Worm (Caenorhabditis elegans): ENCODE results near the gene F13E9.16.

F13E9.16 gene

DNA sequence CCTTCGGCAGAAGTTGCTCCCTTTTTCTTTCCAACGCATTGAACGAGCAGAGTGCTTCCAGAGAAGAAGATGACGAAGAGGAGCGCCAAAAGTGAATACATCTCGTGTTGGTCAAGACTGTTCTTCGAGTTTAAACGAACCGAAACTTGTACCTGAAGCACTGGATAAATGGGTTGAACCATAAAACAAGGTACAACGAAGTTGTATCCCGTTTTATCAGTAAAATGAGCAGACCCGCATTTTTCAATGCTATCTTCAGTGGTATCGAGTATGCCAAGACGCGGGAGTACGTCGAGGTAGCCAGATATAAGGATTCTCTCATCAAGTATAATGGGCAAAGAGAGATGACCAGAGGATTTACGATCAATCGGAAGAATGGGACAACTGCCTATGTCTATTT is at the start of gene F13E9.16:
TSS of gene F13E9.16 (minus strand) at position 101 of the 400 bp plus-strand sequence.
- TF ChIP-seq ceh-16 (tag; optimal IDR thresholded peaks at IDR 0.05) (no peak), fkh-2 (tag; optimal IDR thresholded peaks at IDR 0.05) (no peak), egl-27 (tag; optimal IDR thresholded peaks at IDR 0.05) (no peak), nhr-28 (tag; optimal IDR thresholded peaks at IDR 0.05) (no peak), ZK546.5 (tag; optimal IDR thresholded peaks at IDR 0.05) (no peak)

DNA sequence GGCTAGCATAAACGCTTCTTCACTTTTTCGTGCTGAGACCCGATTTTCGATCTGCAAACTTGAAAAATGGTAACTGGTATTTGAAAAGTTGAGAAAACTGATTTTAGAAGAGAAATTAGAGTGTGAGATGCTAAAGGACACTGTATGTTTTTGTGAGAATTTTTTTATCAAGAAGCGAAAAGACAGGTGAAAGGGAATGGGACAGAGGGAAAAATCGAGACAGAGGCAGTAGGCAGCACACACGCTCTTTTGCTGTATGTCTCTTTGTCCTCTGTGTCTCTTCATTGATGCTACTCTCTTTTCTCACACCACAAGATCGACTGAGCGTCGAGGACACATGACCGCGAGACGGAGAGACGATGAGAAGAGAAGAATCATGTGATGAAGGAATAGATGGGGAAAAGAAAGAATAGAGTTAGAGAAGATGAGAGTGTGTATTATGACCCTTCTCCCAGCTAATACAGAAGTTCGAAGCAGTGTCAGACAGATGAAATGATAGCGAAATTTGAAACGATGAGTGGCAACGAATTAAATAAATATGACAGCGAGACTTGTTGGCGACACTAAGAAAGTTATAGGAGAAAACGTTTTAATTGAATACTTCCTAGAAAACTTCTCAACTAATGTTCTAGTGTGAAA is 48.8 kb upstream of the F13E9.16 start, which contains the start of gene lgg-2:
TSS of gene lgg-2 (minus strand) at position 51 of the 639 bp plus-strand sequence.
- TF ChIP-seq egl-5 (tag; optimal IDR thresholded peaks at IDR 0.05) (peak; percentile 74), ama-1 (optimal IDR thresholded peaks at IDR 0.05) (peak; percentile 73), hmg-11 (tag; optimal IDR thresholded peaks at IDR 0.05) (peak; percentile 78), fkh-10 (GFP tag; optimal IDR thresholded peaks at IDR 0.05) (peak; percentile 44), ceh-9 (tag; optimal IDR thresholded peaks at IDR 0.05) (no peak), unc-62 (GFP tag; optimal IDR thresholded peaks at IDR 0.05) (peak; percentile 94), mml-1 (tag; optimal IDR thresholded peaks at IDR 0.05) (peak; percentile 30), lin-15B (tag; optimal IDR thresholded peaks at IDR 0.05) (peak; percentile 82), R02D3.7 (tag; optimal IDR thresholded peaks at IDR 0.05) (peak; percentile 75), nhr-11 (tag; optimal IDR thresholded peaks at IDR 0.05) (peak; percentile 90), unc-39 (tag; optimal IDR thresholded peaks at IDR 0.05) (no peak), eor-1 (tag; optimal IDR thresholded peaks at IDR 0.05) (peak in 1 of 2 experiments; percentile 63), fkh-2 (tag; optimal IDR thresholded peaks at IDR 0.05) (no peak), nhr-76 (tag; optimal IDR thresholded peaks at IDR 0.05) (no peak), nhr-67 (tag; optimal IDR thresholded peaks at IDR 0.05) (no peak), fos-1 (tag; optimal IDR thresholded peaks at IDR 0.05) (peak; percentile 79), nfya-1 (tag; optimal IDR thresholded peaks at IDR 0.05; ENCODE audit: insufficient read depth) (peak; percentile 92), elt-1 (tag; optimal IDR thresholded peaks at IDR 0.05) (peak; percentile 88), nhr-23 (tag; optimal IDR thresholded peaks at IDR 0.05) (peak; percentile 99), elt-2 (tag; optimal IDR thresholded peaks at IDR 0.05) (peak; percentile 92), nhr-25 (tag; optimal IDR thresholded peaks at IDR 0.05) (peak; percentile 98), ztf-4 (tag; optimal IDR thresholded peaks at IDR 0.05) (peak; percentile 93), ceh-16 (tag; optimal IDR thresholded peaks at IDR 0.05) (no peak), mdl-1 (tag; optimal IDR thresholded peaks at IDR 0.05) (peak; percentile 90), elt-3 (tag; optimal IDR thresholded peaks at IDR 0.05) (peak in 2 of 3 experiments; percentile 33 to 49), pha-4 (tag; optimal IDR thresholded peaks at IDR 0.05) (peak; percentile 95), aly-2 (tag; optimal IDR thresholded peaks at IDR 0.05) (no peak), nhr-12 (tag; optimal IDR thresholded peaks at IDR 0.05) (no peak), jun-1 (tag; optimal IDR thresholded peaks at IDR 0.05) (peak; percentile 95), ceh-28 (tag; optimal IDR thresholded peaks at IDR 0.05) (peak; percentile 93), zag-1 (tag; optimal IDR thresholded peaks at IDR 0.05) (no peak), nhr-43 (tag; optimal IDR thresholded peaks at IDR 0.05; ENCODE audit: poor library complexity, severe bottlenecking) (peak; percentile 95), pqm-1 (tag; optimal IDR thresholded peaks at IDR 0.05) (peak; percentile 93), lsy-12 (tag; optimal IDR thresholded peaks at IDR 0.05) (peak; percentile 94), lin-39 (tag; optimal IDR thresholded peaks at IDR 0.05) (peak; percentile 67), ZK546.5 (tag; optimal IDR thresholded peaks at IDR 0.05) (no peak), sea-2 (GFP tag; optimal IDR thresholded peaks at IDR 0.05) (no peak), nhr-77 (tag; optimal IDR thresholded peaks at IDR 0.05) (no peak), egl-27 (tag; optimal IDR thresholded peaks at IDR 0.05) (peak; percentile 87), tbx-2 (tag; optimal IDR thresholded peaks at IDR 0.05) (peak; percentile 88), ztf-11 (tag; optimal IDR thresholded peaks at IDR 0.05) (no peak), daf-12 (tag; optimal IDR thresholded peaks at IDR 0.05) (no peak), skn-1 (tag; optimal IDR thresholded peaks at IDR 0.05) (peak; percentile 30), snpc-4 (tag; optimal IDR thresholded peaks at IDR 0.05) (peak; percentile 78), nhr-237 (tag; optimal IDR thresholded peaks at IDR 0.05) (no peak), nhr-28 (tag; optimal IDR thresholded peaks at IDR 0.05) (no peak), ceh-82 (tag; optimal IDR thresholded peaks at IDR 0.05) (peak; percentile 63)

Data from whole organism, L3 larva.